Fruit fly (Drosophila melanogaster) whole organism, embryonic: ENCODE results near the gene CG16727.

Experiments
- Adf1 ChIP-seq: fragments of 200-800 bp; sonication (Bioruptor generic); IDR thresholded peaks from 2 replicates; pipeline ENCODE4 v1.3.6; 2022; ENCODE audit warnings: missing biosample characterization, missing genetic modification characterization
- Antp ChIP-seq: fragments of 200-800 bp; sonication (Bioruptor generic); optimal IDR thresholded peaks from 3 replicates; lab custom pipeline; 2016; ENCODE audit warnings: missing biosample characterization, missing genetic modification characterization
- Awh ChIP-seq: fragments of 200-800 bp; sonication (Bioruptor generic); IDR thresholded peaks from 2 replicates; pipeline ENCODE4, ENCODE4 v1.3.6; 2022; ENCODE audit warnings: missing biosample characterization, missing genetic modification characterization
- BEAF-32 ChIP-seq: fragments of 200-800 bp; sonication (Bioruptor generic); optimal IDR thresholded peaks from 3 replicates; lab custom pipeline; 2017; ENCODE audit warnings: missing biosample characterization, missing genetic modification characterization, mild to moderate bottlenecking, moderate library complexity, missing genetic modification reagents
- CG10267 ChIP-seq: fragments of 200-800 bp; sonication (Bioruptor generic); optimal IDR thresholded peaks from 2 replicates; lab custom pipeline; 2018; ENCODE audit warnings: missing biosample characterization, mild to moderate bottlenecking, missing genetic modification characterization, moderate library complexity
- CG11247 ChIP-seq: fragments of 200-800 bp; sonication (Bioruptor generic); IDR thresholded peaks from 2 replicates; pipeline ENCODE4 v1.3.6; 2022; ENCODE audit warnings: missing biosample characterization, missing genetic modification characterization
- CG11456 ChIP-seq: fragments of 200-800 bp; sonication (Bioruptor generic); IDR thresholded peaks from 3 replicates; pipeline ENCODE4 v1.3.6; 2022; ENCODE audit warnings: missing biosample characterization, missing genetic modification characterization
- CG13894 ChIP-seq: fragments of 200-800 bp; sonication (Bioruptor generic); optimal IDR thresholded peaks from 3 replicates; lab custom pipeline; 2018; ENCODE audit warnings: missing biosample characterization, mild to moderate bottlenecking, missing genetic modification characterization, moderate library complexity
- CG14014 ChIP-seq: fragments of 200-800 bp; sonication (Bioruptor generic); IDR thresholded peaks from 2 replicates; pipeline ENCODE4 v1.3.6; 2022; ENCODE audit warnings: missing biosample characterization, missing genetic modification characterization
- CG1603 ChIP-seq: fragments of 200-800 bp; sonication (Bioruptor generic); optimal IDR thresholded peaks from 2 replicates; lab custom pipeline; 2019; ENCODE audit warnings: missing biosample characterization, mild to moderate bottlenecking, missing genetic modification characterization, moderate library complexity
- CG17186 ChIP-seq: fragments of 200-800 bp; sonication (Bioruptor generic); optimal IDR thresholded peaks from 3 replicates; lab custom pipeline; 2017; ENCODE audit warnings: missing biosample characterization, missing genetic modification reagents, missing genetic modification characterization
- CG17568 ChIP-seq: fragments of 200-800 bp; sonication (Bioruptor generic); optimal IDR thresholded peaks from 2 replicates; lab custom pipeline; 2018; ENCODE audit warnings: missing biosample characterization, mild to moderate bottlenecking, missing genetic modification characterization, moderate library complexity
- CG17912 ChIP-seq: fragments of 200-800 bp; sonication (Bioruptor generic); optimal IDR thresholded peaks from 2 replicates; lab custom pipeline; 2018; ENCODE audit warnings: missing biosample characterization, mild to moderate bottlenecking, missing genetic modification characterization
- CG18476 ChIP-seq: fragments of 200-800 bp; sonication (Bioruptor generic); optimal IDR thresholded peaks from 2 replicates; lab custom pipeline; 2016; ENCODE audit warnings: missing biosample characterization, mild to moderate bottlenecking, missing genetic modification characterization
- CG30020 ChIP-seq: fragments of 200-800 bp; optimal IDR thresholded peaks from 2 replicates; lab custom pipeline; 2019; ENCODE audit warnings: missing biosample characterization, mild to moderate bottlenecking, missing genetic modification characterization, moderate library complexity
- CG3163 ChIP-seq: fragments of 200-800 bp; sonication (Bioruptor generic); optimal IDR thresholded peaks from 3 replicates; lab custom pipeline; 2016; ENCODE audit warnings: missing biosample characterization, missing genetic modification characterization
- CG32532 ChIP-seq: fragments of 200-800 bp; sonication (Bioruptor generic); IDR thresholded peaks from 2 replicates; pipeline ENCODE4 v1.3.6; 2022; ENCODE audit warnings: missing biosample characterization, missing genetic modification characterization
- CG5953 ChIP-seq: fragments of 200-800 bp; sonication (Bioruptor generic); IDR thresholded peaks from 2 replicates; pipeline ENCODE4 v1.3.6; 2022; ENCODE audit warnings: missing biosample characterization, missing genetic modification characterization
- CG6791 ChIP-seq: fragments of 200-800 bp; sonication (Bioruptor generic); IDR thresholded peaks from 3 replicates; pipeline ENCODE4 v1.3.6; 2022; ENCODE audit warnings: missing biosample characterization, missing genetic modification characterization; ENCODE audit not compliant: partially characterized antibody
- CG8478 ChIP-seq: fragments of >200 bp; optimal IDR thresholded peaks from 2 replicates; lab custom pipeline; 2018
- CG9437 ChIP-seq: fragments of 200-800 bp; sonication (Bioruptor generic); optimal IDR thresholded peaks from 2 replicates; lab custom pipeline; 2018; ENCODE audit warnings: missing biosample characterization, mild to moderate bottlenecking, missing genetic modification characterization
- CTCF ChIP-seq: fragments of 200-800 bp; sonication (Bioruptor generic); optimal IDR thresholded peaks from 2 replicates; lab custom pipeline; 2017; ENCODE audit warnings: missing biosample characterization, mild to moderate bottlenecking, missing genetic modification characterization, moderate library complexity
- Camta ChIP-seq: fragments of 200-800 bp; sonication (Bioruptor generic); optimal IDR thresholded peaks from 2 replicates; lab custom pipeline; 2016; ENCODE audit warnings: missing biosample characterization, missing genetic modification characterization
- HLH4C ChIP-seq: fragments of 200-800 bp; sonication (Bioruptor generic); IDR thresholded peaks from 3 replicates; pipeline ENCODE4 v1.3.6; 2022; ENCODE audit warnings: missing biosample characterization, missing genetic modification characterization; ENCODE audit not compliant: partially characterized antibody
- Hmr ChIP-seq: fragments of 200-800 bp; sonication (Bioruptor generic); optimal IDR thresholded peaks from 3 replicates; lab custom pipeline; 2017; ENCODE audit warnings: mild to moderate bottlenecking, missing biosample characterization, missing genetic modification reagents, missing genetic modification characterization
- Hr51 ChIP-seq, 2 experiments: fragments of 200-800 bp; sonication (Bioruptor generic); optimal IDR thresholded peaks; 2 replicates in 1 of 2; 3 replicates in 1 of 2; lab custom pipeline; 2016 to 2018; ENCODE audit warnings: missing biosample characterization in 2 of 2, missing genetic modification characterization in 2 of 2, mild to moderate bottlenecking in 1 of 2, moderate library complexity in 1 of 2
- Hsf ChIP-seq: fragments of 200-800 bp; sonication (Bioruptor generic); optimal IDR thresholded peaks from 3 replicates; lab custom pipeline; 2016; ENCODE audit warnings: missing biosample characterization, missing genetic modification characterization
- Mes4 ChIP-seq: fragments of 200-800 bp; sonication (Bioruptor generic); optimal IDR thresholded peaks from 2 replicates; lab custom pipeline; 2016; ENCODE audit warnings: missing biosample characterization, missing genetic modification characterization
- Scr ChIP-seq: fragments of 200-800 bp; sonication (Bioruptor generic); IDR thresholded peaks from 2 replicates; pipeline ENCODE4 v1.3.6; 2022; ENCODE audit warnings: missing biosample characterization, missing genetic modification characterization; ENCODE audit not compliant: partially characterized antibody
- Sin3A ChIP-seq: fragments of >200 bp; optimal IDR thresholded peaks from 2 replicates; lab custom pipeline; 2018
- Spps ChIP-seq: fragments of 200-800 bp; sonication (Bioruptor generic); optimal IDR thresholded peaks from 2 replicates; lab custom pipeline; 2018; ENCODE audit warnings: missing biosample characterization, mild to moderate bottlenecking, missing genetic modification characterization
- Usf ChIP-seq: fragments of 200-800 bp; sonication (Bioruptor generic); optimal IDR thresholded peaks from 2 replicates; lab custom pipeline; 2017; ENCODE audit warnings: missing genotype, missing biosample characterization, missing genetic modification characterization
- az2 ChIP-seq: fragments of 200-800 bp; sonication (Bioruptor generic); optimal IDR thresholded peaks from 3 replicates; lab custom pipeline; 2016; ENCODE audit warnings: missing biosample characterization, missing genetic modification characterization
- bcd ChIP-seq: fragments of 200-800 bp; sonication (Bioruptor generic); optimal IDR thresholded peaks from 2 replicates; lab custom pipeline; 2017; ENCODE audit warnings: missing biosample characterization, mild to moderate bottlenecking, missing genetic modification characterization
- bsh ChIP-seq, 2 experiments: fragments of 200-800 bp; sonication (Bioruptor generic); optimal IDR thresholded peaks; 2 replicates each; lab custom pipeline; 2017 to 2018; ENCODE audit warnings: mild to moderate bottlenecking in 2 of 2, missing biosample characterization in 2 of 2, missing genetic modification characterization in 2 of 2, moderate library complexity in 1 of 2
- chn ChIP-seq: fragments of 200-800 bp; sonication (Bioruptor generic); optimal IDR thresholded peaks from 2 replicates; lab custom pipeline; 2016; ENCODE audit warnings: missing biosample characterization, missing genetic modification characterization
- ewg ChIP-seq: fragments of 200-800 bp; sonication (Bioruptor generic); optimal IDR thresholded peaks from 3 replicates; lab custom pipeline; 2017; ENCODE audit warnings: mild to moderate bottlenecking, missing biosample characterization, missing genetic modification reagents, missing genetic modification characterization
- her ChIP-seq: fragments of 200-800 bp; sonication (Bioruptor generic); optimal IDR thresholded peaks from 2 replicates; lab custom pipeline; 2016; ENCODE audit warnings: missing biosample characterization, missing genetic modification characterization
- hkb ChIP-seq, 2 experiments: fragments of 200-800 bp in 1 of 2; fragments of >200 bp in 1 of 2; sonication (Bioruptor generic) in 1 of 2; IDR thresholded peaks in 1 of 2; optimal IDR thresholded peaks in 1 of 2; 2 replicates each; pipeline versions ENCODE4 v1.3.6 to Lab custom; 2017 to 2022; ENCODE audit warnings: missing biosample characterization in 1 of 2, missing genetic modification characterization in 1 of 2
- jumu ChIP-seq: fragments of 200-800 bp; sonication (Bioruptor generic); optimal IDR thresholded peaks from 3 replicates; lab custom pipeline; 2016; ENCODE audit warnings: missing biosample characterization, missing genetic modification characterization
- kni ChIP-seq: fragments of 200-800 bp; sonication (Bioruptor generic); optimal IDR thresholded peaks from 3 replicates; lab custom pipeline; 2017; ENCODE audit warnings: mild to moderate bottlenecking, missing biosample characterization, missing genetic modification reagents, missing genetic modification characterization
- lilli ChIP-seq: fragments of 200-800 bp; sonication (Bioruptor generic); optimal IDR thresholded peaks from 3 replicates; lab custom pipeline; 2016; ENCODE audit warnings: missing biosample characterization, missing genetic modification characterization
- lmd ChIP-seq: fragments of 200-800 bp; sonication (Bioruptor generic); IDR thresholded peaks from 2 replicates; pipeline ENCODE4 v1.3.6; 2022; ENCODE audit warnings: missing biosample characterization, missing genetic modification characterization
- nau ChIP-seq: fragments of 200-800 bp; sonication (Bioruptor generic); optimal IDR thresholded peaks from 3 replicates; lab custom pipeline; 2017; ENCODE audit warnings: missing biosample characterization, mild to moderate bottlenecking, missing genetic modification characterization, missing genetic modification reagents
- otp ChIP-seq: fragments of 200-800 bp; sonication (Bioruptor generic); IDR thresholded peaks from 3 replicates; pipeline ENCODE4, ENCODE4 v1.3.6; 2022; ENCODE audit warnings: missing biosample characterization, missing genetic modification characterization
- pan ChIP-seq, 4 experiments: fragments of >200 bp in 3 of 4; fragments of 200-800 bp in 1 of 4; sonication (Bioruptor generic) in 1 of 4; optimal IDR thresholded peaks in 3 of 4; IDR thresholded peaks in 1 of 4; 2 replicates each; pipeline versions ENCODE4 v1.3.6 to Lab custom; 2017 to 2022; ENCODE audit warnings: missing biosample characterization in 2 of 4, missing genetic modification characterization in 2 of 4, mixed read lengths in 1 of 4
- ssp ChIP-seq: fragments of 200-800 bp; sonication (Bioruptor generic); IDR thresholded peaks from 2 replicates; pipeline ENCODE4 v1.3.6; 2022; ENCODE audit warnings: missing biosample characterization, missing genetic modification characterization
- vvl ChIP-seq: fragments of 200-800 bp; sonication (Bioruptor generic); IDR thresholded peaks from 2 replicates; pipeline ENCODE4 v1.3.6; 2022; ENCODE audit warnings: missing biosample characterization, missing genetic modification characterization

CG16727 gene

dm6 chr3R:19648289-19648916 is 35.2 kb downstream of the CG16727 start, which contains the start of the genes CG6195 and CG31220 (continued):
- TF ChIP-seq hkb (optimal IDR thresholded peaks at IDR 0.05; lab: Kevin White, UChicago): no peak
- peak; percentile 24; the same call in 1 of the 2 replicates for TF ChIP-seq hkb (GFP tag; IDR thresholded peaks at IDR 0.05; lab: Robert Waterston, UW)
- TF ChIP-seq Usf (GFP tag; lab: Kevin White, UChicago): no peak
- TF ChIP-seq kni: peak; percentile 10
- peak; percentile 28 for TF ChIP-seq bcd (GFP tag; lab: Kevin White, UChicago)
- TF ChIP-seq her: peak; percentile 44
- TF ChIP-seq CG14014: peak; percentile 29; the same call in 1 of the 2 replicates
- TF ChIP-seq CG1603: peak; percentile 100
- no peak for TF ChIP-seq CG18476 (GFP tag; lab: Kevin White, UChicago)
- peak; percentile 8; the same call in 1 of the 3 replicates for TF ChIP-seq otp (GFP tag; lab: Robert Waterston, UW)
- TF ChIP-seq BEAF-32 (GFP tag; lab: Kevin White, UChicago): peak; percentile 56
- peak in 1 of 2 experiments; percentile 23 for TF ChIP-seq bsh (GFP tag; optimal IDR thresholded peaks at IDR 0.05; lab: Kevin White, UChicago)
- TF ChIP-seq Spps (tag; lab: Kevin White, UChicago): no peak
- peak in 1 of 2 experiments; percentile 25 for TF ChIP-seq Hr51 (GFP tag; optimal IDR thresholded peaks at IDR 0.05; lab: Kevin White, UChicago)
- peak; percentile 13 for TF ChIP-seq az2
- TF ChIP-seq CG13894 (tag; lab: Kevin White, UChicago): no peak
- TF ChIP-seq Sin3A (lab: Kevin White, UChicago): peak; percentile 48
- TF ChIP-seq Hmr: peak; percentile 42
- peak; percentile 64 for TF ChIP-seq vvl (GFP tag; lab: Robert Waterston, UW)
- TF ChIP-seq lilli: peak; percentile 8
- no peak for TF ChIP-seq lmd
- peak; percentile 14 for TF ChIP-seq Hsf (GFP tag; lab: Kevin White, UChicago)
- TF ChIP-seq CG6791 (GFP tag; lab: Robert Waterston, UW): 0 out of 3 replicates have a peak, but pooled peaks have one; percentile 44
- TF ChIP-seq Awh (GFP tag; lab: Robert Waterston, UW): 0 out of 2 replicates have a peak, but pooled peaks have one; percentile 20
- TF ChIP-seq Camta (GFP tag; lab: Kevin White, UChicago): peak; percentile 23
- no peak for TF ChIP-seq Adf1 (GFP tag; lab: Robert Waterston, UW)
- TF ChIP-seq CG11456 (GFP tag; lab: Robert Waterston, UW): peak; percentile 76; the same call in 2 of the 3 replicates
- peak; percentile 21 for TF ChIP-seq chn
- TF ChIP-seq CG17912 (GFP tag; lab: Kevin White, UChicago): no peak
- TF ChIP-seq jumu: no peak
- peak; percentile 33; the same call in 1 of the 2 replicates for TF ChIP-seq CG11247 (GFP tag; lab: Robert Waterston, UW)
- TF ChIP-seq CG3163 (GFP tag; lab: Kevin White, UChicago): peak; percentile 31
- TF ChIP-seq pan (optimal IDR thresholded peaks at IDR 0.05; lab: Kevin White, UChicago): no peak
- TF ChIP-seq pan (GFP tag; optimal IDR thresholded peaks at IDR 0.05 in 1 of 2, IDR thresholded peaks at IDR 0.05 in 1 of 2): peak in 1 of 2 experiments; percentile 19
- TF ChIP-seq ssp (GFP tag; lab: Robert Waterston, UW): 0 out of 2 replicates have a peak, but pooled peaks have one; percentile 22
- TF ChIP-seq ewg (GFP tag; lab: Kevin White, UChicago): peak; percentile 40
- peak; percentile 39; the same call in 1 of the 2 replicates for TF ChIP-seq Scr (GFP tag; lab: Robert Waterston, UW)
- no peak for TF ChIP-seq CG17568 (GFP tag; lab: Kevin White, UChicago)
- peak; percentile 28 for TF ChIP-seq Mes4 (GFP tag; lab: Kevin White, UChicago)
- peak; percentile 70; the same call in 1 of the 2 replicates for TF ChIP-seq CG32532 (GFP tag; lab: Robert Waterston, UW)
- TF ChIP-seq CG30020 (tag; lab: Kevin White, UChicago): peak; percentile 90
- TF ChIP-seq CG8478 (lab: Kevin White, UChicago): no peak
- TF ChIP-seq CG9437 (GFP tag; lab: Kevin White, UChicago): peak; percentile 10
- TF ChIP-seq CG5953 (GFP tag; lab: Robert Waterston, UW): 0 out of 2 replicates have a peak, but pooled peaks have one; percentile 35
- peak; percentile 13 for TF ChIP-seq Antp (GFP tag; lab: Kevin White, UChicago)
- TF ChIP-seq CG17186: peak; percentile 14
- peak; percentile 26 for TF ChIP-seq CG10267 (tag; lab: Kevin White, UChicago)
- TF ChIP-seq nau (GFP tag; lab: Kevin White, UChicago): no peak
- TF ChIP-seq HLH4C (GFP tag; lab: Robert Waterston, UW): no peak
- TF ChIP-seq CTCF (GFP tag; lab: Kevin White, UChicago): peak; percentile 93
